Worm (Caenorhabditis elegans) whole organism, dauer: ENCODE data around the gene ZC239.20.
"Not testable (repeated sequence)": the region's sequence is repeated elsewhere in the genome, so short reads cannot be mapped to it uniquely, and the experiment has no call there.

Experiments
- unc-62 ChIP-seq: sonication (generic microtip); optimal IDR thresholded peaks from 2 replicates; lab custom pipeline; 2017; ENCODE audit warnings: missing biosample characterization, missing genetic modification reagents, missing genetic modification characterization

Gene ZC239.20

ce11 chrII:3184858-3185257 lies 21.5 kb downstream of the ZC239.20 start, which contains the start of gene sri-78:
sri-78 (plus strand) TSS chrII:3185158.
- not testable (repeated sequence) for TF ChIP-seq unc-62 (GFP tag; lab: Kevin White, UChicago)

ce11 chrII:3183300-3183840 lies 23.0 kb downstream of the ZC239.20 start, which contains the start of the genes Y27F2A.6 and Y27F2A.8:
Y27F2A.6 (minus strand) TSS chrII:3183400.
Y27F2A.8 (plus strand) TSS chrII:3183790.
- TF ChIP-seq unc-62 (GFP tag; lab: Kevin White, UChicago), result not testable (repeated sequence)

- not testable (repeated sequence) for TF ChIP-seq unc-62 (GFP tag; lab: Kevin White, UChicago)
Measured at ce11 chrII:3177663-3178062, 28.7 kb downstream of the ZC239.20 start, which contains the start of gene sri-40. sri-40 (plus strand) TSS chrII:3177963.

- no peak for TF ChIP-seq unc-62 (GFP tag; lab: Kevin White, UChicago)
Measured at ce11 chrII:3172176-3172575, 34.1 kb downstream of the ZC239.20 start, which contains the start of gene Y27F2A.10. Y27F2A.10 (minus strand) TSS chrII:3172276.

- no peak for TF ChIP-seq unc-62 (GFP tag; lab: Kevin White, UChicago)
Measured at ce11 chrII:3170089-3170488, 36.2 kb downstream of the ZC239.20 start, which contains the start of gene fbxc-55. fbxc-55 (minus strand) TSS chrII:3170189.

- TF ChIP-seq unc-62 (GFP tag; lab: Kevin White, UChicago), result no peak
Measured at ce11 chrII:3158985-3159384, 47.3 kb downstream of the ZC239.20 start, which contains the start of gene sri-34. sri-34 (minus strand) TSS chrII:3159085.

DNA sequence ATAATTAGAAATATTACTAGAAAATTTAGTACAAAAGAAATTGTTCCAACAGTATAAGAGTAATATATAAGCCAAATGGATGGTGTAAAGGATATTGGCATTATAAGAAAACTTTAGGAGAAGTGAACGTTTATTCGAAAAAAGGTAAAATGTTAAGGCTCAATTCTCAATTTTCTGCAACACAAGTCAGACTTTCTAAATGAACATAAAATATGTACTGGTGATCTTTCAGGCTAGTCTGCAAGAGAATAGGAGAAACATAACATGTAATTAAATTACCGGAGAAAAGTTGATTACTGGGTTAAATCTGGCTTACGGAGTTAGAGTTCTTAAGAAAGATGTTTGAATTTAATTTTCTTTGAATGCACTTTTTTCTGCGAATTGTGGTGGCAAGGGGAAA lies 49.6 kb downstream of the ZC239.20 start, which contains the start of gene sri-33:
Gene sri-33 (minus strand): TSS at position 101 of the 400 bp plus-strand sequence.
- no peak for TF ChIP-seq unc-62 (GFP tag; lab: Kevin White, UChicago)
